Fruit fly (Drosophila melanogaster): ENCODE data around the gene CG12885.

The CG12885 gene

DNA sequence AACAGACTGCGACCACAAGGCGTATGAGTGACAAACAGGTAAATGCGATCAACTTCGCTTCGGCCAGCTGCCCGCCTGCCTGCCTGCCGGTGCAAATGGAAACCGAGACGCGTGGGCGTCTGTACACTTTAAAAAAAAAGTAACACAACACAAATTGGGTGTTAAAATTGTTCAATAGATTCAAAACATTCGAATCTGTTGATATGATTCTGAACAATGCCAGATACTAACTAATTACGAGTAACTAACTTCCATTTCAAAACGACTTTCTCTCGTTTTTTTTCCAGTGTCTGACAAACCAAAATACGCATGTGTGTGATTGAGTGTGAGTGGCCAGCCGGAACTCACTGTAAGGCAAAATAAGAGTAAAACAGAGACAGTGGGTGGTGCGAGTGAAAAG, 49.0 kb downstream of the CG12885 start:
- no peak for TF ChIP-seq insv (optimal IDR thresholded peaks at IDR 0.05)
- no peak for TF ChIP-seq Myc (optimal IDR thresholded peaks at IDR 0.05)
- no peak for TF ChIP-seq h (optimal IDR thresholded peaks at IDR 0.05)
- TF ChIP-seq ttk (optimal IDR thresholded peaks at IDR 0.05): no peak
- no peak for TF ChIP-seq Sin3A (optimal IDR thresholded peaks at IDR 0.05)
- TF ChIP-seq psq (optimal IDR thresholded peaks at IDR 0.05): no peak

DNA sequence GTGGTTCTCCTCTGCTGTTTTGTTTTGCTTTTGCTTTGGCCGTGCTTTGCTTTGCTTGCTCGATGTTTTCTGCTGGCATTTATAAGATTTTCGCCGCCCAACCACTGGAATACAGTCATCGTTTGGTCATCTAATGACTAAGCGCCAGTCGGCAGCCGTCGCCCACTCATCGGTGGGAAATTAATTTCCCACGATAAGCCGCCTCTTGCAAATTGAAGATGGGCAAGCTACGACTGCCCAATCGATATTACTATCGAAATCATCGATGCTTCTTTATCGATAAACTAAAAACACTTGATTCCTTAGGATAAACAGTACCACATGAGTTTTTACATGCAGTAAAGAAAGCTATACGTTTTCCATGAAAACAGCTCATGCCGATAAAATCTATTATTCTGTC, 50.0 kb downstream of the CG12885 start:
- TF ChIP-seq psq (optimal IDR thresholded peaks at IDR 0.05) (no peak), h (optimal IDR thresholded peaks at IDR 0.05) (no peak), Myc (optimal IDR thresholded peaks at IDR 0.05) (no peak), Sin3A (optimal IDR thresholded peaks at IDR 0.05) (no peak), insv (optimal IDR thresholded peaks at IDR 0.05) (no peak), ttk (optimal IDR thresholded peaks at IDR 0.05) (no peak)

DNA sequence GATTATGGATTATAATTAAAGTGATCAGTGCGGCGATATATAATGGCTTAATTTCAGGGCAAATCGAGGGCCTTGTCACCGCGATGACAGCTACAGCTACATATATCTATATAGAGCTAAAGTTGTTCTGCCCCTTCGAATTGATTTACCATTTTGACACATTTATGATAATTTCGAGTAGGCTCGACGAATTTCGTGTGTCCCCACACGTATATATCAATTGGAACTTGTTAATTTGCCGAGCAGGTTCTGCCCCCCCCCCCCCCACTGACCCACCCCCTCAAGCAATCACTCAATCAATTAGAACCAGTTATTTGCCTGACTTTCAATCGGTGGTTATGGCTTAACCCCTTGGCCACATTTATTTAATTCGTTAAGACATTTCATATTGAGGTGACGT, 58.8 kb downstream of the CG12885 start:
- TF ChIP-seq Sin3A (optimal IDR thresholded peaks at IDR 0.05) (no peak), h (optimal IDR thresholded peaks at IDR 0.05) (no peak), ttk (optimal IDR thresholded peaks at IDR 0.05) (no peak)

DNA sequence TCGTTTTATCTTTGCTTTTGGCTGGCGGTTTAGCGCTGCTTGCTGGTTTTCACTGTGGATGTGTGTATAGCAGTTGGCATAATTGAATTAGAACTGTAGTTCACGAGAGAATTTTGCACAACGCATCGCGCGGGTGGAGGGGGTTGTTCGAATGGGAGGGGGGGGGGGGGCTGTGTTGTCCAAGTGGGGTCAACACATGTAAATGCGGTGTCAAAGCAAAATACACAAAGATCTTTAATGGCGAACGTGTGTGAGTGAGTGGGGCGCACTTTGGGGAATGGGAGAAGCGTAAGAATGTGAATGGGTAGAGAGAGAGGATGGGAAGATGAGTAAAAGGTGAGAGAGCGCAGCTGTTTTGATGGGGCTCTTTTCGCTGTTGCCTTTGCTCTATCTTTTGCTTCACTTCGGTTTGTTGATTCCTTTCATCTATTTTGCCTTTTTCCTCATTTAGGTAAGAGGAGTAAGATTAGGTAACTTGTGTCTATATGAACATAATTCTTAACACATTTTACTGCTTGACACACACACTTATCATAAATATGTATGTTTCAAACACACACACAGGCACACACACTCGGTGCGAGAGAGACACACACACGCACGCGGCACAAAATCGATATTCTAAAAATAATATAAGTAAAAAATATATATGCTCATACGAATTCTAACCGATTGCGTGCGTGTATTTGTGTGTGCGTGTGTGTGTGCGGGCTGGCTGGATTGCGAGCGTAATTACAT, 59.8 kb downstream of the CG12885 start:
- TF ChIP-seq psq (optimal IDR thresholded peaks at IDR 0.05) (no peak), ttk (optimal IDR thresholded peaks at IDR 0.05) (no peak), h (optimal IDR thresholded peaks at IDR 0.05) (no peak), Sin3A (optimal IDR thresholded peaks at IDR 0.05) (no peak), insv (optimal IDR thresholded peaks at IDR 0.05) (no peak), Myc (optimal IDR thresholded peaks at IDR 0.05) (no peak)

DNA sequence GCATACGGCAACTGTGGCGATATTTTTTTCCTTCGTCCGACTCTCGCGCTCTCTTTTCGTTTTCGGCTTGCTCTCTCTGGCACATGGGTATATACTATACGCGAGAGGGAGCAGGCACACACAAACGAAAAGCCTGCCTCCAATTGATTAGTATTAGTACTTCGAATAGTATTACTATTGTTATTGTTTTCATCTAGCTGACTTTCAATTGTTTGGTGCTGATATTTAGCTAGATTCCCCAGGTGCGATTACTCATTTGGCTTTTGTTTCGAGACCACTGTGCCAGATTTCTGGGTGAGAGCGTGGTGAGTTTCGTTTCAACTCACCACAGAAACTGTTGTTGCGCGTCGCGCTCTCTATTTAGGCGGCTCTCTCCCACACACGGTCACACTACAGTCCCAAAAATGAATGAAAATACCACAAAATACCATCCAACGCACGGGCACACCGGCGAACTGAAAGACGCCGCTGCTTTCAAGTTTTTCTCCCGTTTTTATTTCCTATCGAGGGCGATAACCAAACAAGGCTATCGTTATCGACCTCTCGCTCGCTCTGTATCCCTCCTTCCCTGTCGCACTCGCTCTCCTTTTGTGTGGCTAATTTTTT, 60.7 kb downstream of the CG12885 start:
- TF ChIP-seq h (optimal IDR thresholded peaks at IDR 0.05): no peak
- TF ChIP-seq ttk (optimal IDR thresholded peaks at IDR 0.05): no peak
- TF ChIP-seq psq (optimal IDR thresholded peaks at IDR 0.05): no peak
- TF ChIP-seq Sin3A (optimal IDR thresholded peaks at IDR 0.05): no peak
- TF ChIP-seq Myc (optimal IDR thresholded peaks at IDR 0.05): no peak
- TF ChIP-seq insv (optimal IDR thresholded peaks at IDR 0.05): no peak

- TF ChIP-seq Myc (optimal IDR thresholded peaks at IDR 0.05) (no peak), h (optimal IDR thresholded peaks at IDR 0.05) (no peak), insv (optimal IDR thresholded peaks at IDR 0.05) (no peak), Sin3A (optimal IDR thresholded peaks at IDR 0.05) (no peak), psq (optimal IDR thresholded peaks at IDR 0.05) (no peak), ttk (optimal IDR thresholded peaks at IDR 0.05) (no peak)
Observed at dm6 chr3R:27581890-27582487, 61.3 kb downstream of the CG12885 start, which contains the start of gene wdb. Gene wdb, minus strand, starts transcription at chr3R:27582241.

DNA sequence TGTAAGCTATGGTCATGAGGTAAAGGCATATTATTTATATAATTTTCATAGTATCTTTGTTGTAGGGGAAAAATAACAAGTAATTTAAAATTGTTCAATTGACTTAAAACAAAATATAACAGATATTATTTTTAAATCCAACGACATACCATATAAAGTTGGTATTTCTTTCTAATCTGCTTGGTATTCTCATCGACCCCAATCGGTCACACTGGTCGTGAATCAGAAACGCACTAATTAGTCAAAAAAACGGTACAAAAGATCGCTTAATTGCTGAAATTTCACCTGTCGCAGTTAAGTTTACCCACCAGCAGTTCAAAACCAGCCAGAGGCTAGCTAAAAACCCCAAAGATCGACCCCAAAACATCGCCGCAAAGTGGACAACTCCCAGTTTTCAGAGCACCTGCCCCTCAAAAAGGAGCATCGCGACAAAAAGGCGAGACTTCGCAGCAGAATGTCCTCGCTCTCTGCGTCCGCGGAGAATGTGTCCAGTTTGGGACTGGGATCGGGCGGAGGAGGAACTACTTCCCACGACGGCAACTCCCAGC, 62.0 kb downstream of the CG12885 start, which contains the start of gene pins:
TSS of gene pins (plus strand) at position 207 of the 548 bp plus-strand sequence.
- no peak for TF ChIP-seq h (optimal IDR thresholded peaks at IDR 0.05)
- no peak for TF ChIP-seq Sin3A (optimal IDR thresholded peaks at IDR 0.05)
- TF ChIP-seq insv (optimal IDR thresholded peaks at IDR 0.05): no peak
- no peak for TF ChIP-seq psq (optimal IDR thresholded peaks at IDR 0.05)
- no peak for TF ChIP-seq ttk (optimal IDR thresholded peaks at IDR 0.05)
- TF ChIP-seq Myc (optimal IDR thresholded peaks at IDR 0.05): no peak

All from Kc167 (cell line).